Fruit fly (Drosophila melanogaster): ENCODE data around the gene CG43996.

The CG43996 gene

dm6 chrX:17022004-17022403, at the start of gene CG43996:
CG43996 (plus strand) TSS chrX:17022304.
- TF ChIP-seq CTCF (optimal IDR thresholded peaks at IDR 0.05) = no peak
- no peak for TF ChIP-seq CG8478 (optimal IDR thresholded peaks at IDR 0.05)

DNA sequence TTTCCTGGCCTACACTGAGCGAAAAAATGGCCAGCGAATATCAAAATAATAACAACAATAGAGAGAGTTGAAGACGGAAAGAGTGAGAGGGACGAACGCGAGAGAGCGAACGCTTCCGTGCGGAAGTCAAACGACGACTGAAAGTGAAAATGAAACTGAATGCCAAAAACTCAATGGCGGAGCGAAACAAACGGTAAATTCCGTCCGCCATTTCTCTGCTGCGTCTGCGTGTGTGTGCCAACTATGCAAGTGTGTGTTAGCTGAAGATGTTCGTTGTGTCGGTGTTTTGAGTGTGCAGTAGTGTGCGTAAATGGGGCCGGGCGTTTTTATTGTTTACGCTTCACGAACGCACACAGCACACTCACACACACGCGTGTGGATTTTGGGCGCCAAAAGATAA, 35.2 kb upstream of the CG43996 start:
- TF ChIP-seq CTCF (optimal IDR thresholded peaks at IDR 0.05) (no peak), CG8478 (optimal IDR thresholded peaks at IDR 0.05) (no peak)

- TF ChIP-seq CTCF (optimal IDR thresholded peaks at IDR 0.05) = no peak
- TF ChIP-seq CG8478 (optimal IDR thresholded peaks at IDR 0.05) = no peak
Observed at dm6 chrX:17021435-17021834, 669 bp upstream of the CG43996 start.

dm6 chrX:17023199-17023598, 1.1 kb downstream of the CG43996 start, which contains the start of gene CG43997:
CG43997 (plus strand) TSS chrX:17023499.
- no peak for TF ChIP-seq CG8478 (optimal IDR thresholded peaks at IDR 0.05)
- no peak for TF ChIP-seq CTCF (optimal IDR thresholded peaks at IDR 0.05)

- TF ChIP-seq CTCF (optimal IDR thresholded peaks at IDR 0.05) = no peak
Observed at dm6 chrX:17047730-17048577, 25.9 kb downstream of the CG43996 start.

- no peak for TF ChIP-seq CTCF (optimal IDR thresholded peaks at IDR 0.05)
- no peak for TF ChIP-seq CG8478 (optimal IDR thresholded peaks at IDR 0.05)
Observed at dm6 chrX:17066632-17067031, 44.5 kb downstream of the CG43996 start, which contains the start of gene CG45002. CG45002 (minus strand) TSS chrX:17066732.

DNA sequence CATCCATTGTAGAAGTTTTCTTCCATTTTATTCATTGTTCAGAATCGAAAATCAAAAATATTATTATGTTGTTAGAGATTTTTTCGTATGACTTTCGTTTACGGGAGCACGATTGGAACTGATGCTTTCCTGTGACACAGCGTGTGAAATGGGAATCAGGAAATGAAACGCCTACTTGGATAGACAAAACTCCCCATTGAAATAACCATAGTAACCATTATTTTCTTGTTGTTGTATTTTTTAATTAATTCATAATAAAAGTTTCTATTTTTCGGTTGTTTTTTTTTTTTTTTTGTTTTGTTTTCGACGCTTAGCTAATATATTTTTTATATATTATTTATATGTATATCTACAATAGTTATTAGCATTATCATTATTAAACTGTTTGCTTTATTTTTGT, 46.3 kb downstream of the CG43996 start, which contains the start of gene CG43077:
Gene CG43077, minus strand, starts transcription at position 101 of the 400 bp plus-strand sequence.
- no peak for TF ChIP-seq CG8478 (optimal IDR thresholded peaks at IDR 0.05)
- no peak for TF ChIP-seq CTCF (optimal IDR thresholded peaks at IDR 0.05)

Measured in S2 (cell line).